Worm (Caenorhabditis elegans) whole organism, early embryonic: ENCODE results near the gene osta-2.

Experiments
- ama-1 ChIP-seq: fragments of 150-350 bp; optimal IDR thresholded peaks from 2 replicates; lab custom pipeline; 2014
- ceh-13 ChIP-seq: fragments of 200-800 bp; sonication (Bioruptor generic); optimal IDR thresholded peaks from 2 replicates; lab custom pipeline; 2018; ENCODE audit warnings: mild to moderate bottlenecking, missing genetic modification characterization, missing compliant biosample characterization
- flt-1 ChIP-seq: fragments of 200-800 bp; sonication (Bioruptor generic); IDR thresholded peaks from 2 replicates; pipeline ENCODE4 v1.3.6; 2022; ENCODE audit warnings: missing genetic modification characterization, missing compliant biosample characterization

ce11 chrII:5714807-5715206, 7.3 kb downstream of the osta-2 start, which contains the start of the genes tiar-1 and lelo-4:
- TF ChIP-seq ceh-13 (GFP tag; lab: Kevin White, UChicago) = no peak
- no peak for TF ChIP-seq ama-1 (lab: Kevin White, UChicago)
- TF ChIP-seq flt-1 (GFP tag; lab: Robert Waterston, UW) = no peak
